Fruit fly (Drosophila melanogaster) whole organism, prepupa: Measurements from ENCODE around the gene ND-PDSW.
A peak's percentile ranks its signal among the peaks of the same experiment; 100 is the strongest.

Experiments used
- Blimp-1 ChIP-seq: fragments of 200-800 bp; sonication (Bioruptor generic); optimal IDR thresholded peaks from 3 replicates; lab custom pipeline; 2017; ENCODE audit warnings: missing biosample characterization, missing genetic modification characterization, mild to moderate bottlenecking, moderate library complexity, missing genetic modification reagents
- CG10631 ChIP-seq: fragments of 200-800 bp; sonication (Bioruptor generic); optimal IDR thresholded peaks from 2 replicates; lab custom pipeline; 2016; ENCODE audit warnings: missing biosample characterization, missing genetic modification characterization
- CG11294 ChIP-seq: fragments of 200-800 bp; sonication (Bioruptor generic); IDR thresholded peaks from 2 replicates; pipeline ENCODE4 v1.3.6; 2022; ENCODE audit warnings: missing biosample characterization, missing genetic modification characterization
- CG11902 ChIP-seq: fragments of 200-800 bp; sonication (Bioruptor generic); optimal IDR thresholded peaks from 3 replicates; lab custom pipeline; 2016; ENCODE audit warnings: missing biosample characterization, missing genetic modification characterization
- CG15336 ChIP-seq: fragments of 200-800 bp; sonication (Bioruptor generic); IDR thresholded peaks from 2 replicates; pipeline ENCODE4 v1.3.6; 2022; ENCODE audit warnings: missing biosample characterization, missing genetic modification characterization
- CG16779 ChIP-seq: fragments of 200-800 bp; sonication (Bioruptor generic); optimal IDR thresholded peaks from 3 replicates; lab custom pipeline; 2017; ENCODE audit warnings: missing biosample characterization, mild to moderate bottlenecking, missing genetic modification characterization
- CG31627 ChIP-seq: fragments of 200-800 bp; sonication (Bioruptor generic); optimal IDR thresholded peaks from 3 replicates; lab custom pipeline; 2016; ENCODE audit warnings: missing biosample characterization, missing genetic modification characterization
- CG32006 ChIP-seq: fragments of 200-800 bp; sonication (Bioruptor generic); optimal IDR thresholded peaks from 3 replicates; lab custom pipeline; 2017; ENCODE audit warnings: missing biosample characterization, mild to moderate bottlenecking, missing genetic modification characterization
- CG34406 ChIP-seq: fragments of 200-800 bp; sonication (Bioruptor generic); optimal IDR thresholded peaks from 3 replicates; lab custom pipeline; 2016; ENCODE audit warnings: missing biosample characterization, missing genetic modification characterization
- CG3919 ChIP-seq: fragments of 200-800 bp; sonication (Bioruptor generic); optimal IDR thresholded peaks from 3 replicates; lab custom pipeline; 2016; ENCODE audit warnings: missing biosample characterization, missing genetic modification characterization
- CG4318 ChIP-seq: fragments of 200-800 bp; sonication (Bioruptor generic); optimal IDR thresholded peaks from 3 replicates; lab custom pipeline; 2017; ENCODE audit warnings: missing biosample characterization, mild to moderate bottlenecking, missing genetic modification characterization
- CG6163 ChIP-seq: fragments of 200-800 bp; sonication (Bioruptor generic); IDR thresholded peaks from 3 replicates; pipeline ENCODE4 v1.3.6; 2022; ENCODE audit warnings: missing biosample characterization, missing genetic modification characterization
- CG6276 ChIP-seq: fragments of 200-800 bp; sonication (Bioruptor generic); optimal IDR thresholded peaks from 2 replicates; lab custom pipeline; 2017; ENCODE audit warnings: missing biosample characterization, mild to moderate bottlenecking, missing genetic modification characterization
- CG6792 ChIP-seq: fragments of 200-800 bp; sonication (Bioruptor generic); optimal IDR thresholded peaks from 3 replicates; lab custom pipeline; 2016; ENCODE audit warnings: missing biosample characterization, missing genetic modification characterization
- CG7368 ChIP-seq: fragments of 200-800 bp; sonication (Bioruptor generic); optimal IDR thresholded peaks from 3 replicates; lab custom pipeline; 2016; ENCODE audit warnings: missing biosample characterization, missing genetic modification characterization
- CG8119 ChIP-seq: fragments of 200-800 bp; sonication (Bioruptor generic); IDR thresholded peaks from 3 replicates; pipeline ENCODE4 v1.3.6; 2022; ENCODE audit warnings: missing biosample characterization, missing genetic modification characterization
- CG8319 ChIP-seq: fragments of 200-800 bp; sonication (Bioruptor generic); optimal IDR thresholded peaks from 3 replicates; lab custom pipeline; 2016; ENCODE audit warnings: missing biosample characterization, missing genetic modification characterization
- CG8632 ChIP-seq: fragments of 200-800 bp; sonication (Bioruptor generic); optimal IDR thresholded peaks from 3 replicates; lab custom pipeline; 2016; ENCODE audit warnings: missing biosample characterization, missing genetic modification characterization
- Eip78C ChIP-seq: fragments of 200-800 bp; sonication (Bioruptor generic); peaks from one replicate; lab custom pipeline; 2016; ENCODE audit warnings: missing biosample characterization, missing genetic modification characterization
- Eip93F ChIP-seq: fragments of 200-800 bp; sonication (Bioruptor generic); optimal IDR thresholded peaks from 2 replicates; lab custom pipeline; 2016; ENCODE audit warnings: missing biosample characterization, mild to moderate bottlenecking, missing genetic modification characterization
- Ets21C ChIP-seq: fragments of 200-800 bp; sonication (Bioruptor generic); optimal IDR thresholded peaks from 3 replicates; lab custom pipeline; 2016; ENCODE audit warnings: missing biosample characterization, missing genetic modification characterization
- Hr39 ChIP-seq: fragments of 200-800 bp; sonication (Bioruptor generic); optimal IDR thresholded peaks from 2 replicates; lab custom pipeline; 2016; ENCODE audit warnings: missing biosample characterization, missing genetic modification characterization
- Hr4 ChIP-seq: fragments of 200-800 bp; sonication (Bioruptor generic); optimal IDR thresholded peaks from 3 replicates; lab custom pipeline; 2016; ENCODE audit warnings: missing biosample characterization, missing genetic modification characterization
- Met ChIP-seq: fragments of 200-800 bp; sonication (Bioruptor generic); optimal IDR thresholded peaks from 3 replicates; lab custom pipeline; 2016; ENCODE audit warnings: missing biosample characterization, missing genetic modification characterization
- OdsH ChIP-seq: fragments of 200-800 bp; sonication (Bioruptor generic); optimal IDR thresholded peaks from 3 replicates; lab custom pipeline; 2016; ENCODE audit warnings: missing biosample characterization, missing genetic modification characterization
- Sox14 ChIP-seq: fragments of 200-800 bp; sonication (Bioruptor generic); optimal IDR thresholded peaks from 3 replicates; lab custom pipeline; 2016; ENCODE audit warnings: missing biosample characterization, missing genetic modification characterization
- achi ChIP-seq: fragments of 200-800 bp; sonication (Bioruptor generic); optimal IDR thresholded peaks from 3 replicates; lab custom pipeline; 2016; ENCODE audit warnings: missing biosample characterization, missing genetic modification characterization
- acj6 ChIP-seq: fragments of 200-800 bp; sonication (Bioruptor generic); optimal IDR thresholded peaks from 3 replicates; lab custom pipeline; 2016; ENCODE audit warnings: missing biosample characterization, missing genetic modification characterization
- cyc ChIP-seq: fragments of 200-800 bp; sonication (Bioruptor generic); optimal IDR thresholded peaks from 3 replicates; lab custom pipeline; 2016; ENCODE audit warnings: missing biosample characterization, missing genetic modification characterization
- dsx ChIP-seq: fragments of 200-800 bp; optimal IDR thresholded peaks from 3 replicates; lab custom pipeline; 2019; ENCODE audit warnings: missing biosample characterization, mild to moderate bottlenecking, missing genetic modification characterization, moderate library complexity; ENCODE audit not compliant: poor library complexity, severe bottlenecking
- esn ChIP-seq: fragments of 200-800 bp; sonication (Bioruptor generic); optimal IDR thresholded peaks from 2 replicates; lab custom pipeline; 2016; ENCODE audit warnings: missing biosample characterization, mild to moderate bottlenecking, missing genetic modification characterization, moderate library complexity
- fd59A ChIP-seq: fragments of 200-800 bp; sonication (Bioruptor generic); optimal IDR thresholded peaks from 2 replicates; lab custom pipeline; 2017; ENCODE audit warnings: missing biosample characterization, mild to moderate bottlenecking, missing genetic modification characterization, missing genetic modification reagents
- fd85E ChIP-seq: fragments of 200-800 bp; sonication (Bioruptor generic); optimal IDR thresholded peaks from 3 replicates; lab custom pipeline; 2016; ENCODE audit warnings: missing biosample characterization, missing genetic modification characterization
- fkh ChIP-seq: fragments of 200-800 bp; sonication (Bioruptor generic); optimal IDR thresholded peaks from 3 replicates; lab custom pipeline; 2017; ENCODE audit warnings: missing biosample characterization, mild to moderate bottlenecking, missing genetic modification characterization, moderate library complexity
- lz ChIP-seq: fragments of 200-800 bp; sonication (Bioruptor generic); optimal IDR thresholded peaks from 3 replicates; lab custom pipeline; 2016; ENCODE audit warnings: missing biosample characterization, missing genetic modification characterization
- net ChIP-seq: fragments of 200-800 bp; sonication (Bioruptor generic); optimal IDR thresholded peaks from 3 replicates; lab custom pipeline; 2016; ENCODE audit warnings: missing biosample characterization, missing genetic modification characterization
- pdm3 ChIP-seq: fragments of 200-800 bp; sonication (Bioruptor generic); optimal IDR thresholded peaks from 3 replicates; lab custom pipeline; 2016; ENCODE audit warnings: missing biosample characterization, missing genetic modification characterization
- ss ChIP-seq, 2 experiments: fragments of 200-800 bp; sonication (Bioruptor generic); optimal IDR thresholded peaks; 2 replicates in 1 of 2; 3 replicates in 1 of 2; lab custom pipeline; 2017 to 2018; ENCODE audit warnings: mild to moderate bottlenecking in 2 of 2, missing biosample characterization in 2 of 2, missing genetic modification characterization in 2 of 2, moderate library complexity in 1 of 2
- topi ChIP-seq: fragments of 200-800 bp; sonication (Bioruptor generic); optimal IDR thresholded peaks from 3 replicates; lab custom pipeline; 2016; ENCODE audit warnings: missing biosample characterization, missing genetic modification characterization
- vri ChIP-seq: fragments of 200-800 bp; sonication (Bioruptor generic); optimal IDR thresholded peaks from 3 replicates; lab custom pipeline; 2016; ENCODE audit warnings: missing biosample characterization, mild to moderate bottlenecking, missing genetic modification characterization

The ND-PDSW gene

dm6 chr2L:3476399-3477056, 10.6 kb downstream of the ND-PDSW start:
- TF ChIP-seq Blimp-1 (GFP tag; lab: Kevin White, UChicago) (peak; percentile 70), achi (no peak), Eip78C (GFP tag; lab: Kevin White, UChicago) (peak; percentile 27), CG7368 (GFP tag; lab: Kevin White, UChicago) (no peak), Hr39 (no peak)

- TF ChIP-seq CG4318 (GFP tag; lab: Kevin White, UChicago) (peak; percentile 29), CG8119 (GFP tag; lab: Robert Waterston, UW) (peak; percentile 41; the same call in 1 of the 3 replicates), CG31627 (GFP tag; lab: Kevin White, UChicago) (no peak), fd85E (GFP tag; lab: Kevin White, UChicago) (no peak), CG10631 (GFP tag; lab: Kevin White, UChicago) (peak; percentile 3), fkh (GFP tag; lab: Kevin White, UChicago) (peak; percentile 41), acj6 (GFP tag; lab: Kevin White, UChicago) (no peak), Hr4 (GFP tag; lab: Kevin White, UChicago) (peak; percentile 61), pdm3 (GFP tag; lab: Kevin White, UChicago) (peak; percentile 14), lz (GFP tag; lab: Kevin White, UChicago) (peak; percentile 6), CG6792 (GFP tag; lab: Kevin White, UChicago) (no peak), Blimp-1 (GFP tag; lab: Kevin White, UChicago) (no peak), Met (GFP tag; lab: Kevin White, UChicago) (no peak), esn (GFP tag; lab: Kevin White, UChicago) (no peak), CG6276 (peak; percentile 8), Ets21C (GFP tag; lab: Kevin White, UChicago) (no peak), fd59A (no peak), CG15336 (GFP tag; lab: Robert Waterston, UW) (no peak), Eip93F (no peak), CG11294 (GFP tag; lab: Robert Waterston, UW) (no peak), CG3919 (peak; percentile 18), dsx (GFP tag; lab: Kevin White, UChicago) (no peak), OdsH (peak; percentile 40), cyc (GFP tag; lab: Kevin White, UChicago) (no peak), achi (peak; percentile 1), vri (no peak), CG7368 (GFP tag; lab: Kevin White, UChicago) (no peak), ss (GFP tag; optimal IDR thresholded peaks at IDR 0.05; lab: Kevin White, UChicago) (no peak), Sox14 (GFP tag; lab: Kevin White, UChicago) (peak; percentile 25), CG34406 (GFP tag; lab: Kevin White, UChicago) (no peak), CG6163 (GFP tag; lab: Robert Waterston, UW) (no peak), net (GFP tag; lab: Kevin White, UChicago) (peak; percentile 54), CG8632 (GFP tag; lab: Kevin White, UChicago) (no peak), topi (peak; percentile 4), CG8319 (GFP tag; lab: Kevin White, UChicago) (no peak), CG32006 (peak; percentile 70), CG11902 (GFP tag; lab: Kevin White, UChicago) (no peak), CG16779 (no peak), Eip78C (GFP tag; lab: Kevin White, UChicago) (peak; percentile 84)
- TF ChIP-seq, all 60 proteins: peak for 16
These were observed 11.2 kb downstream of the ND-PDSW start for dm6 chr2L:3477057-3477755.
